Fruit fly (Drosophila melanogaster) whole organism, adult: ENCODE measurements around the gene E2f1.

Experiments used
- CG11617 ChIP-seq: fragments of 200-800 bp; sonication (Bioruptor generic); optimal IDR thresholded peaks from 2 replicates; lab custom pipeline; 2017; ENCODE audit warnings: mild to moderate bottlenecking, missing biosample characterization, missing genetic modification reagents, missing genetic modification characterization
- CG12768 ChIP-seq: fragments of 200-800 bp; sonication (Bioruptor generic); optimal IDR thresholded peaks from 2 replicates; lab custom pipeline; 2017; ENCODE audit warnings: missing biosample characterization, missing genetic modification characterization, mild to moderate bottlenecking, moderate library complexity, missing genetic modification reagents
- CG14711 ChIP-seq: fragments of 200-800 bp; sonication (Bioruptor generic); optimal IDR thresholded peaks from 2 replicates; lab custom pipeline; 2018; ENCODE audit warnings: missing biosample characterization, mild to moderate bottlenecking, missing genetic modification characterization, moderate library complexity
- CG1620 ChIP-seq: fragments of 200-800 bp; sonication (Bioruptor generic); optimal IDR thresholded peaks from 2 replicates; lab custom pipeline; 2016; ENCODE audit warnings: missing biosample characterization, missing genetic modification characterization
- CG33017 ChIP-seq: fragments of 200-800 bp; sonication (Bioruptor generic); optimal IDR thresholded peaks from 2 replicates; lab custom pipeline; 2018; ENCODE audit warnings: missing biosample characterization, mild to moderate bottlenecking, missing genetic modification characterization, moderate library complexity
- CG5204 ChIP-seq: fragments of 200-800 bp; sonication (Bioruptor generic); optimal IDR thresholded peaks from 2 replicates; lab custom pipeline; 2016; ENCODE audit warnings: missing biosample characterization, missing genetic modification characterization
- CG7045 ChIP-seq: fragments of 200-800 bp; sonication (Bioruptor generic); optimal IDR thresholded peaks from 2 replicates; lab custom pipeline; 2017; ENCODE audit warnings: missing biosample characterization, mild to moderate bottlenecking, missing genetic modification characterization
- CG7101 ChIP-seq: fragments of 200-800 bp; sonication (Bioruptor generic); optimal IDR thresholded peaks from 2 replicates; lab custom pipeline; 2018; ENCODE audit warnings: missing biosample characterization, mild to moderate bottlenecking, missing genetic modification characterization, moderate library complexity
- Clk ChIP-seq: fragments of 200-800 bp; sonication (Bioruptor generic); optimal IDR thresholded peaks from 2 replicates; lab custom pipeline; 2017; ENCODE audit warnings: missing biosample characterization, missing genetic modification characterization
- Crg-1 ChIP-seq: fragments of 200-800 bp; sonication (Bioruptor generic); optimal IDR thresholded peaks from 2 replicates; lab custom pipeline; 2016; ENCODE audit warnings: missing biosample characterization, missing genetic modification characterization
- Hr96 ChIP-seq: fragments of 200-800 bp; sonication (Bioruptor generic); optimal IDR thresholded peaks from 2 replicates; lab custom pipeline; 2016; ENCODE audit warnings: missing biosample characterization, missing genetic modification characterization
- Mnt ChIP-seq: fragments of 200-800 bp; sonication (Bioruptor generic); optimal IDR thresholded peaks from 2 replicates; lab custom pipeline; 2016; ENCODE audit warnings: missing biosample characterization, mild to moderate bottlenecking, missing genetic modification characterization
- bab1 ChIP-seq: fragments of 200-800 bp; sonication (Bioruptor generic); optimal IDR thresholded peaks from 3 replicates; lab custom pipeline; 2019; ENCODE audit warnings: missing biosample characterization, mild to moderate bottlenecking, missing genetic modification characterization, moderate library complexity
- cic ChIP-seq: fragments of 200-800 bp; sonication (Bioruptor generic); optimal IDR thresholded peaks from 2 replicates; lab custom pipeline; 2017; ENCODE audit warnings: missing biosample characterization, mild to moderate bottlenecking, missing genetic modification characterization, moderate library complexity
- cnc ChIP-seq, 2 experiments: fragments of >200 bp; optimal IDR thresholded peaks; 2 replicates each; lab custom pipeline; 2017
- kay ChIP-seq: fragments of 200-800 bp; sonication (Bioruptor generic); peaks from one replicate; lab custom pipeline; 2016; ENCODE audit warnings: missing biosample characterization, missing genetic modification characterization, borderline replicate concordance
- ovo ChIP-seq: fragments of 200-800 bp; sonication (Bioruptor generic); optimal IDR thresholded peaks from 2 replicates; lab custom pipeline; 2016; ENCODE audit warnings: missing biosample characterization, missing genetic modification characterization
- pad ChIP-seq: fragments of 200-800 bp; sonication (Bioruptor generic); optimal IDR thresholded peaks from 3 replicates; lab custom pipeline; 2017; ENCODE audit warnings: missing biosample characterization, missing genetic modification characterization, mild to moderate bottlenecking, moderate library complexity, missing genetic modification reagents
- tj ChIP-seq: fragments of 200-800 bp; sonication (Bioruptor generic); optimal IDR thresholded peaks from 3 replicates; lab custom pipeline; 2017; ENCODE audit warnings: missing biosample characterization, mild to moderate bottlenecking, missing genetic modification characterization, moderate library complexity
- toe ChIP-seq: fragments of 200-800 bp; sonication (Bioruptor generic); optimal IDR thresholded peaks from 2 replicates; lab custom pipeline; 2016; ENCODE audit warnings: missing biosample characterization, missing genetic modification characterization

E2f1 gene

DNA sequence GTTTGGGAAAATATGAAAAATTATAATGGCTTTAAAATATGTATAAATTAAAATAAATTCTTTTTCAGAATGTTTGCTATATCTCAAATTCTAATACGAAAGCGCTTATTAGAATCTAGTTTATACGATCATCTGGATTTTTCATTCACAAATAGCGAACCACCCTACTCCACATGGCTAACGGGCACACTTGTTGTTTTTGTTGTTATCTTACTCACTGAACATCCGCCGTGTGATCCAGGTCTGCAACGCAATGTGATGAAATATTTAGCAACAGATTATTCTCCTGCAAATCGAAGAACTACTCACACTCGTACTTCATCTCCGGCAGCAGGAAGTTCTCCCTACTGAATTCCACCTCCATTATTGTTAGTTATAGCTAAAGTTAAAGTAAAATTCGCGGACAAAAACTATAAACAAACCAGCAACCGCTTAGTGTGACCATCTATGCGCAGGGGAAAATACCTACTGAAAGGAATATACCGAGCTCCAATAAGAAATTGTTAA is 1.9 kb upstream of the E2f1 start, which contains the start of gene Archease:
Gene Archease, minus strand, starts transcription at position 472 of the 507 bp plus-strand sequence.
- TF ChIP-seq Clk (GFP tag; lab: Kevin White, UChicago) (no peak), Hr96 (GFP tag; lab: Kevin White, UChicago) (peak; percentile 14), pad (peak; percentile 13), Mnt (GFP tag; lab: Kevin White, UChicago) (peak; percentile 80), CG11617 (GFP tag; lab: Kevin White, UChicago) (peak; percentile 61), ovo (GFP tag; lab: Kevin White, UChicago) (peak; percentile 81), cnc (optimal IDR thresholded peaks at IDR 0.05; lab: Kevin White, UChicago) (no peak), CG33017 (tag; lab: Kevin White, UChicago) (peak; percentile 50), CG1620 (GFP tag; lab: Kevin White, UChicago) (no peak), CG7101 (tag; lab: Kevin White, UChicago) (peak; percentile 54), Crg-1 (GFP tag; lab: Kevin White, UChicago) (no peak), bab1 (GFP tag; lab: Kevin White, UChicago) (peak; percentile 72), CG14711 (tag; lab: Kevin White, UChicago) (peak; percentile 51), toe (peak; percentile 5), CG5204 (peak; percentile 34), CG12768 (peak; percentile 9), CG7045 (GFP tag; lab: Kevin White, UChicago) (peak; percentile 58), kay (GFP tag; lab: Kevin White, UChicago) (peak; percentile 88), tj (GFP tag; lab: Kevin White, UChicago) (peak; percentile 12), cic (GFP tag; lab: Kevin White, UChicago) (peak; percentile 54)

DNA sequence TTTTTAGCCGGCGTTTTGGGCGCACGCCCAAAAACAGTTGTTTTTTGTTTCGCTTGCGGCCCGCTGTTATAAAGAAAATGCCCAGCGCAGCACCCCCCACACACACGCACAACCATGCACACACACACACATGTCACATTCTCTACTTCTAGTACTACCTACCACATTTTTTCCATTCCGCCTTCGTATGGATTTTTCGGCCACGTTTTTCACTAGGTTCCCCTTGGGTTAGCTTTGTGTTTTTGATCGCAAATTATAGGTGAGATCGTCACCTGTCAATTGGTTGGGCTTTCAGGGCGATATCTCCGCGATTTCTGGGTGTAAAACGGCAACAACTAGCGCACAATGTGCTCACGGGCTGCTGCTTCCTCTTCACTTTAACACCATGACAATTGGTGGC is 617 bp downstream of the E2f1 start:
- TF ChIP-seq CG7101 (tag; lab: Kevin White, UChicago) (no peak), tj (GFP tag; lab: Kevin White, UChicago) (peak; percentile 70)

- no peak for TF ChIP-seq CG1620 (GFP tag; lab: Kevin White, UChicago)
- peak; percentile 64 for TF ChIP-seq kay (GFP tag; lab: Kevin White, UChicago)
Observed at dm6 chr3R:21658752-21659468, 1.8 kb downstream of the E2f1 start.

dm6 chr3R:21658281-21658680 is 2.4 kb downstream of the E2f1 start:
- TF ChIP-seq CG33017 (tag; lab: Kevin White, UChicago) (no peak), tj (GFP tag; lab: Kevin White, UChicago) (peak; percentile 93), CG5204 (no peak), Mnt (GFP tag; lab: Kevin White, UChicago) (no peak), bab1 (GFP tag; lab: Kevin White, UChicago) (no peak)

DNA sequence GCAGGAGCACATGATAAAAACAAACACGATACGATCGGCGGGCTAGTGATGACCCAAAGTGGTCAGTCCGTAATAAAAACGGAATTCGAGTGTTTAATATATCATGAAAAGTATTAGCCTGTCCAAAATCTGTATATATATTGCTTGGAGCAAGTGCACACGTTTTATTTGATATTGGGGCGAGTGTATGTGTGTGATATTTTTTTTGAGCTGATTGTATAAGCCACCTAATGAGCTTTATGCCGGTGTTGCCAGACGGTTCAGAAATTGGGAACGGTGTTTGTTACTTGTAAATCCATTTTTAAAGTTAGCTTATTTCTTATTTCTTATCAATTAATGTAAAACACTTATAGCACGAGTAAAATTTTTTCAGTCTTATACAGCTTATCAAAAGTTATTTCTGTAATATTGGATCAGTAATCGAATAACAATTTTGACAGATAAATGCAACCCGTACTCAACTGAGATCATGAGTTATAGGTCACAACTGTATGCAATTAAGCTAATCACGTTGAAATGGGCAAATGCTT is 3.1 kb downstream of the E2f1 start:
- no peak for TF ChIP-seq toe

- TF ChIP-seq CG12768, result no peak
- TF ChIP-seq tj (GFP tag; lab: Kevin White, UChicago), result peak; percentile 85
Observed at dm6 chr3R:21656492-21657484, 3.9 kb downstream of the E2f1 start.

dm6 chr3R:21655384-21655783 is 5.3 kb downstream of the E2f1 start:
- no peak for TF ChIP-seq CG5204
- no peak for TF ChIP-seq bab1 (GFP tag; lab: Kevin White, UChicago)
- TF ChIP-seq CG7045 (GFP tag; lab: Kevin White, UChicago), result no peak
- no peak for TF ChIP-seq pad
- no peak for TF ChIP-seq cnc (optimal IDR thresholded peaks at IDR 0.05; lab: Kevin White, UChicago)
- TF ChIP-seq Clk (GFP tag; lab: Kevin White, UChicago), result no peak
- TF ChIP-seq CG1620 (GFP tag; lab: Kevin White, UChicago), result no peak
- no peak for TF ChIP-seq Crg-1 (GFP tag; lab: Kevin White, UChicago)
- TF ChIP-seq Hr96 (GFP tag; lab: Kevin White, UChicago), result no peak
- TF ChIP-seq tj (GFP tag; lab: Kevin White, UChicago), result no peak
- TF ChIP-seq Mnt (GFP tag; lab: Kevin White, UChicago), result no peak
- TF ChIP-seq CG7101 (tag; lab: Kevin White, UChicago), result no peak
- no peak for TF ChIP-seq CG12768
- TF ChIP-seq ovo (GFP tag; lab: Kevin White, UChicago), result no peak
